Fruit fly (Drosophila melanogaster): Measurements from ENCODE around the gene CheA84a.
A peak's percentile ranks its signal among the peaks of the same experiment; 100 is the strongest.

Gene CheA84a

dm6 chr3R:8243720-8244119 lies 39.1 kb upstream of the CheA84a start, which contains the start of the genes CG9636, CG18749 and CG33722 (continued):
- TF ChIP-seq bcd (GFP tag; optimal IDR thresholded peaks at IDR 0.05) = peak; percentile 52
- TF ChIP-seq CrebB (tag; optimal IDR thresholded peaks at IDR 0.05) = no peak
- TF ChIP-seq oc (tag; optimal IDR thresholded peaks at IDR 0.05) = peak; percentile 27
- TF ChIP-seq Eip74EF (GFP tag; optimal IDR thresholded peaks at IDR 0.05) = peak in 1 of 2 experiments; percentile 65
- no peak for TF ChIP-seq pita (GFP tag; optimal IDR thresholded peaks at IDR 0.05)
- TF ChIP-seq tgo (GFP tag; IDR thresholded peaks at IDR 0.05) = peak; percentile 68
- TF ChIP-seq E2f1 (GFP tag; IDR thresholded peaks at IDR 0.05) = peak; percentile 63
- TF ChIP-seq CG31365 (tag; optimal IDR thresholded peaks at IDR 0.05) = peak; percentile 50
- TF ChIP-seq caup (GFP tag; optimal IDR thresholded peaks at IDR 0.05; ENCODE audit: severe bottlenecking) = peak; percentile 50
- no peak for TF ChIP-seq dmrt99B (tag; optimal IDR thresholded peaks at IDR 0.05)
- no peak for TF ChIP-seq dati (GFP tag; IDR thresholded peaks at IDR 0.05)
- TF ChIP-seq CG10959 (GFP tag; IDR thresholded peaks at IDR 0.05) = peak; percentile 50; the same call in 1 of the 2 replicates
- peak; percentile 31 for TF ChIP-seq CG13624 (GFP tag; optimal IDR thresholded peaks at IDR 0.05)
- no peak for TF ChIP-seq da (GFP tag; optimal IDR thresholded peaks at IDR 0.05)
- peak; percentile 94 for TF ChIP-seq stwl (tag; optimal IDR thresholded peaks at IDR 0.05)
- TF ChIP-seq Hr78 (GFP tag; optimal IDR thresholded peaks at IDR 0.05) = no peak
- peak; percentile 72 for TF ChIP-seq nerfin-1 (tag; optimal IDR thresholded peaks at IDR 0.05)
- TF ChIP-seq CG3407 (GFP tag; optimal IDR thresholded peaks at IDR 0.05) = peak; percentile 60
- TF ChIP-seq mam (GFP tag; optimal IDR thresholded peaks at IDR 0.05) = peak; percentile 48
- TF ChIP-seq Blimp-1 (GFP tag; optimal IDR thresholded peaks at IDR 0.05) = peak; percentile 100
- TF ChIP-seq CG15696 (tag; optimal IDR thresholded peaks at IDR 0.05) = peak; percentile 53
- peak; percentile 94 for TF ChIP-seq hb (GFP tag; IDR thresholded peaks at IDR 0.05; ENCODE audit: partially characterized antibody)
- TF ChIP-seq lbe (GFP tag; optimal IDR thresholded peaks at IDR 0.05) = peak; percentile 87
- TF ChIP-seq row (GFP tag; IDR thresholded peaks at IDR 0.05) = peak; percentile 90
- TF ChIP-seq CG2678 (tag; optimal IDR thresholded peaks at IDR 0.05) = no peak
- no peak for TF ChIP-seq Atf-2 (GFP tag; optimal IDR thresholded peaks at IDR 0.05)
- peak; percentile 65 for TF ChIP-seq CG1602 (GFP tag; optimal IDR thresholded peaks at IDR 0.05)
- TF ChIP-seq D (optimal IDR thresholded peaks at IDR 0.05) = no peak
- TF ChIP-seq D (GFP tag; optimal IDR thresholded peaks at IDR 0.05) = peak; percentile 10
- TF ChIP-seq bsh (GFP tag; optimal IDR thresholded peaks at IDR 0.05) = peak in 1 of 2 experiments; percentile 73
- no peak for TF ChIP-seq Mrtf (GFP tag; IDR thresholded peaks at IDR 0.05)
- TF ChIP-seq CG17912 (GFP tag; optimal IDR thresholded peaks at IDR 0.05) = no peak
- TF ChIP-seq Camta (GFP tag; optimal IDR thresholded peaks at IDR 0.05) = peak; percentile 24
- TF ChIP-seq CG6765 (GFP tag; optimal IDR thresholded peaks at IDR 0.05) = no peak
- TF ChIP-seq tx (GFP tag; optimal IDR thresholded peaks at IDR 0.05) = no peak
- peak; percentile 64; the same call in 2 of the 3 replicates for TF ChIP-seq CG11695 (GFP tag; IDR thresholded peaks at IDR 0.05)
- TF ChIP-seq Antp (GFP tag; optimal IDR thresholded peaks at IDR 0.05) = peak; percentile 24
- peak; percentile 99 for TF ChIP-seq HLH4C (GFP tag; IDR thresholded peaks at IDR 0.05; ENCODE audit: partially characterized antibody)
- peak; percentile 74 for TF ChIP-seq CG13775 (GFP tag; optimal IDR thresholded peaks at IDR 0.05)
- TF ChIP-seq Ets65A (GFP tag) = peak; percentile 46
- no peak for TF ChIP-seq D19B (GFP tag; optimal IDR thresholded peaks at IDR 0.05)
- peak; percentile 84 for TF ChIP-seq Abd-B (GFP tag; optimal IDR thresholded peaks at IDR 0.05)
- no peak for TF ChIP-seq MTF-1 (GFP tag; optimal IDR thresholded peaks at IDR 0.05; ENCODE audit: borderline replicate concordance)
- peak; percentile 49 for TF ChIP-seq sd (tag; optimal IDR thresholded peaks at IDR 0.05)
- peak; percentile 80 for TF ChIP-seq CG18599 (GFP tag; optimal IDR thresholded peaks at IDR 0.05)
- no peak for TF ChIP-seq pfk (GFP tag; optimal IDR thresholded peaks at IDR 0.05)
- no peak for TF ChIP-seq CG16779 (GFP tag; IDR thresholded peaks at IDR 0.05)
- no peak for TF ChIP-seq CG11398 (GFP tag; optimal IDR thresholded peaks at IDR 0.05)
- TF ChIP-seq Dfd (GFP tag; optimal IDR thresholded peaks at IDR 0.05) = no peak
- TF ChIP-seq CG1647 (GFP tag; optimal IDR thresholded peaks at IDR 0.05) = no peak
